Fruit fly (Drosophila melanogaster) whole organism, embryonic: ENCODE data around the gene Lcp65Ag2.

Source experiments
- Adf1 ChIP-seq: fragments of 200-800 bp; sonication (Bioruptor generic); IDR thresholded peaks from 2 replicates; pipeline ENCODE4 v1.3.6; 2022; ENCODE audit warnings: missing biosample characterization, missing genetic modification characterization
- Atf-2 ChIP-seq: fragments of 200-800 bp; sonication (Bioruptor generic); optimal IDR thresholded peaks from 2 replicates; lab custom pipeline; 2016; ENCODE audit warnings: missing biosample characterization, missing genetic modification characterization
- CG11695 ChIP-seq: fragments of 200-800 bp; sonication (Bioruptor generic); IDR thresholded peaks from 3 replicates; pipeline ENCODE4 v1.3.6; 2022; ENCODE audit warnings: missing biosample characterization, missing genetic modification characterization
- CG12942 ChIP-seq: fragments of 200-800 bp; sonication (Bioruptor generic); optimal IDR thresholded peaks from 3 replicates; lab custom pipeline; 2016; ENCODE audit warnings: missing biosample characterization, missing genetic modification characterization
- CG16813 ChIP-seq: fragments of 200-800 bp; sonication (Bioruptor generic); IDR thresholded peaks from 3 replicates; pipeline ENCODE4 v1.3.6; 2022; ENCODE audit warnings: missing biosample characterization, missing genetic modification characterization; ENCODE audit not compliant: partially characterized antibody
- CG16815 ChIP-seq: fragments of 200-800 bp; sonication (Bioruptor generic); optimal IDR thresholded peaks from 3 replicates; lab custom pipeline; 2017; ENCODE audit warnings: missing biosample characterization, mild to moderate bottlenecking, missing genetic modification characterization
- CG1792 ChIP-seq: fragments of 200-800 bp; sonication (Bioruptor generic); optimal IDR thresholded peaks from 2 replicates; lab custom pipeline; 2016; ENCODE audit warnings: missing biosample characterization, missing genetic modification characterization
- CG2199 ChIP-seq: fragments of 200-800 bp; sonication (Bioruptor generic); IDR thresholded peaks from 3 replicates; pipeline ENCODE4 v1.3.6; 2022; ENCODE audit warnings: missing biosample characterization, missing genetic modification characterization
- CG30020 ChIP-seq: fragments of 200-800 bp; optimal IDR thresholded peaks from 2 replicates; lab custom pipeline; 2019; ENCODE audit warnings: missing biosample characterization, mild to moderate bottlenecking, missing genetic modification characterization, moderate library complexity
- CG4424 ChIP-seq: fragments of 200-800 bp; sonication (Bioruptor generic); optimal IDR thresholded peaks from 3 replicates; lab custom pipeline; 2016; ENCODE audit warnings: missing biosample characterization, missing genetic modification characterization
- CG4730 ChIP-seq: fragments of 200-800 bp; sonication (Bioruptor generic); IDR thresholded peaks from 2 replicates; pipeline ENCODE4 v1.3.6; 2022; ENCODE audit warnings: missing biosample characterization, missing genetic modification characterization
- CG6254 ChIP-seq: fragments of 200-800 bp; sonication (Bioruptor generic); optimal IDR thresholded peaks from 3 replicates; lab custom pipeline; 2017; ENCODE audit warnings: mild to moderate bottlenecking, missing biosample characterization, missing genetic modification reagents, missing genetic modification characterization
- CG6654 ChIP-seq: fragments of 200-800 bp; sonication (Bioruptor generic); optimal IDR thresholded peaks from 2 replicates; lab custom pipeline; 2017; ENCODE audit warnings: missing biosample characterization, mild to moderate bottlenecking, missing genetic modification characterization
- CG7357 ChIP-seq: fragments of 200-800 bp; sonication (Bioruptor generic); IDR thresholded peaks from 3 replicates; pipeline ENCODE4 v1.3.6; 2022; ENCODE audit warnings: missing biosample characterization, missing genetic modification characterization
- CG7372 ChIP-seq: fragments of 200-800 bp; sonication (Bioruptor generic); IDR thresholded peaks from 2 replicates; pipeline ENCODE4 v1.3.6; 2022; ENCODE audit warnings: missing biosample characterization, missing genetic modification characterization
- Dek ChIP-seq: fragments of 200-800 bp; sonication (Bioruptor generic); optimal IDR thresholded peaks from 3 replicates; lab custom pipeline; 2019; ENCODE audit warnings: missing biosample characterization, mild to moderate bottlenecking, missing genetic modification characterization, moderate library complexity
- Dfd ChIP-seq, 2 experiments: fragments of >200 bp; optimal IDR thresholded peaks; 2 replicates each; lab custom pipeline; 2017; ENCODE audit warnings: missing biosample characterization in 2 of 2, missing genetic modification characterization in 2 of 2
- Dp ChIP-seq: fragments of 200-800 bp; sonication (Bioruptor generic); optimal IDR thresholded peaks from 2 replicates; lab custom pipeline; 2018; ENCODE audit warnings: missing biosample characterization, mild to moderate bottlenecking, missing genetic modification characterization, moderate library complexity
- Drgx ChIP-seq: fragments of 200-800 bp; sonication (Bioruptor generic); IDR thresholded peaks from 2 replicates; pipeline ENCODE4 v1.3.6; 2022; ENCODE audit warnings: missing biosample characterization, missing genetic modification characterization
- E2f1 ChIP-seq: fragments of 200-800 bp; sonication (Bioruptor generic); IDR thresholded peaks from 2 replicates; pipeline ENCODE4 v1.3.6; 2022; ENCODE audit warnings: missing biosample characterization, missing genetic modification characterization
- Ets65A ChIP-seq: fragments of 200-800 bp; sonication (Bioruptor generic); peaks from one replicate; lab custom pipeline; 2016; ENCODE audit warnings: missing biosample characterization, missing genetic modification characterization
- Fer1 ChIP-seq: fragments of 200-800 bp; sonication (Bioruptor generic); optimal IDR thresholded peaks from 2 replicates; lab custom pipeline; 2017; ENCODE audit warnings: missing biosample characterization, mild to moderate bottlenecking, missing genetic modification characterization
- Fer3 ChIP-seq: fragments of 200-800 bp; sonication (Bioruptor generic); optimal IDR thresholded peaks from 2 replicates; lab custom pipeline; 2018; ENCODE audit warnings: missing biosample characterization, mild to moderate bottlenecking, missing genetic modification characterization, moderate library complexity
- GATAe ChIP-seq: fragments of 200-800 bp; sonication (Bioruptor generic); conservative IDR thresholded peaks from 2 replicates; pipeline ENCODE4 v1.3.6; 2022; ENCODE audit warnings: missing biosample characterization, missing genetic modification characterization
- HLH3B ChIP-seq: fragments of 200-800 bp; sonication (Bioruptor generic); IDR thresholded peaks from 2 replicates; pipeline ENCODE4 v1.3.6; 2022; ENCODE audit warnings: missing biosample characterization, missing genetic modification characterization
- Lim3 ChIP-seq: fragments of 200-800 bp; sonication (Bioruptor generic); IDR thresholded peaks from 2 replicates; pipeline ENCODE4 v1.3.6; 2022; ENCODE audit warnings: missing biosample characterization, missing genetic modification characterization
- Lpt ChIP-seq: fragments of >200 bp; optimal IDR thresholded peaks from 2 replicates; lab custom pipeline; 2018; ENCODE audit warnings: missing biosample characterization, missing genetic modification characterization
- MBD-R2 ChIP-seq: fragments of 200-800 bp; sonication (Bioruptor generic); IDR thresholded peaks from 2 replicates; pipeline ENCODE4 v1.3.6; 2022; ENCODE audit warnings: missing biosample characterization, missing genetic modification characterization
- NfI ChIP-seq: fragments of 200-800 bp; sonication (Bioruptor generic); optimal IDR thresholded peaks from 3 replicates; lab custom pipeline; 2018; ENCODE audit warnings: missing biosample characterization, mild to moderate bottlenecking, missing genetic modification characterization, moderate library complexity
- Opbp ChIP-seq: fragments of 200-800 bp; sonication (Bioruptor generic); IDR thresholded peaks from 3 replicates; pipeline ENCODE4 v1.3.6; 2022; ENCODE audit warnings: missing biosample characterization, missing genetic modification characterization; ENCODE audit not compliant: partially characterized antibody
- Ptx1 ChIP-seq: fragments of 200-800 bp; sonication (Bioruptor generic); IDR thresholded peaks from 2 replicates; pipeline ENCODE4 v1.3.6; 2022; ENCODE audit warnings: missing biosample characterization, missing genetic modification characterization
- Stat92E ChIP-seq, 3 experiments: fragments of >200 bp in 2 of 3; fragments of 200-800 bp in 1 of 3; sonication (Bioruptor generic) in 1 of 3; optimal IDR thresholded peaks; 2 replicates each; lab custom pipeline; 2017 to 2019; ENCODE audit warnings: missing biosample characterization in 3 of 3, missing genetic modification characterization in 3 of 3, mild to moderate bottlenecking in 1 of 3, moderate library complexity in 1 of 3
- Trl ChIP-seq, 3 experiments: fragments of >200 bp in 2 of 3; fragments of 200-800 bp in 1 of 3; sonication (Bioruptor generic) in 1 of 3; optimal IDR thresholded peaks; 2 replicates in 1 of 3; 3 replicates in 2 of 3; lab custom pipeline; 2016 to 2017; ENCODE audit warnings: missing biosample characterization in 1 of 3, missing genetic modification characterization in 1 of 3
- ase ChIP-seq: fragments of 200-800 bp; sonication (Bioruptor generic); IDR thresholded peaks from 3 replicates; pipeline ENCODE4 v1.3.6; 2022; ENCODE audit warnings: missing biosample characterization, missing genetic modification characterization
- bab2 ChIP-seq: fragments of 200-800 bp; sonication (Bioruptor generic); optimal IDR thresholded peaks from 2 replicates; lab custom pipeline; 2016; ENCODE audit warnings: missing biosample characterization, missing genetic modification characterization
- bsh ChIP-seq, 2 experiments: fragments of 200-800 bp; sonication (Bioruptor generic); optimal IDR thresholded peaks; 2 replicates each; lab custom pipeline; 2017 to 2018; ENCODE audit warnings: mild to moderate bottlenecking in 2 of 2, missing biosample characterization in 2 of 2, missing genetic modification characterization in 2 of 2, moderate library complexity in 1 of 2
- caup ChIP-seq: fragments of 200-800 bp; sonication (Bioruptor generic); optimal IDR thresholded peaks from 3 replicates; lab custom pipeline; 2017; ENCODE audit warnings: missing biosample characterization, mild to moderate bottlenecking, missing genetic modification characterization, moderate library complexity; ENCODE audit not compliant: severe bottlenecking
- disco-r ChIP-seq: fragments of 200-800 bp; sonication (Bioruptor generic); optimal IDR thresholded peaks from 2 replicates; lab custom pipeline; 2016; ENCODE audit warnings: missing biosample characterization, missing genetic modification characterization
- dmrt99B ChIP-seq: fragments of 200-800 bp; sonication (Bioruptor generic); optimal IDR thresholded peaks from 2 replicates; lab custom pipeline; 2018; ENCODE audit warnings: missing biosample characterization, mild to moderate bottlenecking, missing genetic modification characterization, moderate library complexity
- en ChIP-seq: fragments of 200-800 bp; sonication (Bioruptor generic); optimal IDR thresholded peaks from 2 replicates; lab custom pipeline; 2016; ENCODE audit warnings: missing biosample characterization, missing genetic modification characterization
- fd102C ChIP-seq: fragments of 200-800 bp; sonication (Bioruptor generic); optimal IDR thresholded peaks from 2 replicates; lab custom pipeline; 2018; ENCODE audit warnings: missing biosample characterization, mild to moderate bottlenecking, missing genetic modification characterization, moderate library complexity
- fd96Cb ChIP-seq: fragments of 200-800 bp; sonication (Bioruptor generic); optimal IDR thresholded peaks from 2 replicates; lab custom pipeline; 2018; ENCODE audit warnings: missing biosample characterization, mild to moderate bottlenecking, missing genetic modification characterization, moderate library complexity
- fru ChIP-seq: fragments of >200 bp; optimal IDR thresholded peaks from 2 replicates; lab custom pipeline; 2017
- fu2 ChIP-seq: fragments of 200-800 bp; sonication (Bioruptor generic); optimal IDR thresholded peaks from 2 replicates; lab custom pipeline; 2016; ENCODE audit warnings: missing biosample characterization, missing genetic modification characterization
- gcm ChIP-seq: fragments of 200-800 bp; sonication (Bioruptor generic); optimal IDR thresholded peaks from 2 replicates; lab custom pipeline; 2019; ENCODE audit warnings: missing biosample characterization, mild to moderate bottlenecking, missing genetic modification characterization, moderate library complexity
- ind ChIP-seq: fragments of 200-800 bp; sonication (Bioruptor generic); optimal IDR thresholded peaks from 3 replicates; lab custom pipeline; 2016; ENCODE audit warnings: missing biosample characterization, missing genetic modification characterization
- sc ChIP-seq, 3 experiments: fragments of >200 bp in 2 of 3; fragments of 200-800 bp in 1 of 3; sonication (Bioruptor generic) in 1 of 3; optimal IDR thresholded peaks; 2 replicates in 2 of 3; 3 replicates in 1 of 3; lab custom pipeline; 2017; ENCODE audit warnings: mild to moderate bottlenecking in 1 of 3, missing biosample characterization in 1 of 3, missing genetic modification characterization in 1 of 3, missing genetic modification reagents in 1 of 3
- schlank ChIP-seq: fragments of 200-800 bp; sonication (Bioruptor generic); optimal IDR thresholded peaks from 2 replicates; lab custom pipeline; 2018; ENCODE audit warnings: missing biosample characterization, mild to moderate bottlenecking, missing genetic modification characterization
- slbo ChIP-seq: fragments of 200-800 bp; sonication (Bioruptor generic); IDR thresholded peaks from 2 replicates; pipeline ENCODE4 v1.3.6; 2022; ENCODE audit warnings: missing biosample characterization, missing genetic modification characterization
- zen ChIP-seq: fragments of 200-800 bp; sonication (Bioruptor generic); optimal IDR thresholded peaks from 3 replicates; lab custom pipeline; 2018; ENCODE audit warnings: missing biosample characterization, mild to moderate bottlenecking, missing genetic modification characterization, moderate library complexity

The Lcp65Ag2 gene

dm6 chr3L:6140771-6141472 lies 7.5 kb upstream of the Lcp65Ag2 start (continued):
- no peak for TF ChIP-seq NfI (GFP tag; lab: Kevin White, UChicago)
- TF ChIP-seq bsh (GFP tag; optimal IDR thresholded peaks at IDR 0.05; lab: Kevin White, UChicago), result no peak
- TF ChIP-seq GATAe (GFP tag; lab: Robert Waterston, UW), result no peak
- no peak for TF ChIP-seq en (GFP tag; lab: Kevin White, UChicago)
- no peak for TF ChIP-seq CG6254 (GFP tag; lab: Kevin White, UChicago)
- TF ChIP-seq Ptx1 (GFP tag; lab: Robert Waterston, UW), result peak; percentile 26; the same call in 1 of the 2 replicates
- TF ChIP-seq fd96Cb (tag; lab: Kevin White, UChicago), result no peak
- no peak for TF ChIP-seq Adf1
- no peak for TF ChIP-seq caup
- no peak for TF ChIP-seq ase
- no peak for TF ChIP-seq Dfd (GFP tag; optimal IDR thresholded peaks at IDR 0.05; lab: Kevin White, UChicago)
- peak; percentile 18 for TF ChIP-seq dmrt99B (tag; lab: Kevin White, UChicago)
- TF ChIP-seq bab2 (GFP tag; lab: Kevin White, UChicago), result no peak
- no peak for TF ChIP-seq CG4424 (GFP tag; lab: Kevin White, UChicago)
- TF ChIP-seq Lpt, result no peak
- TF ChIP-seq fru (lab: Kevin White, UChicago), result no peak
- TF ChIP-seq schlank (tag; lab: Kevin White, UChicago), result no peak
- no peak for TF ChIP-seq CG7372 (GFP tag; lab: Robert Waterston, UW)
- TF ChIP-seq Ets65A, result peak; percentile 7
- no peak for TF ChIP-seq Trl (optimal IDR thresholded peaks at IDR 0.05; lab: Kevin White, UChicago)
- no peak for TF ChIP-seq Trl (GFP tag; optimal IDR thresholded peaks at IDR 0.05; lab: Kevin White, UChicago)
- no peak for TF ChIP-seq Drgx (GFP tag; lab: Robert Waterston, UW)
- no peak for TF ChIP-seq Fer3 (tag; lab: Kevin White, UChicago)
- 0 out of 2 replicates have a peak, but pooled peaks have one; percentile 10 for TF ChIP-seq slbo (GFP tag; lab: Robert Waterston, UW)
- TF ChIP-seq CG6654 (GFP tag; lab: Kevin White, UChicago), result no peak
- TF ChIP-seq CG4730 (GFP tag; lab: Robert Waterston, UW), result no peak
- no peak for TF ChIP-seq CG30020 (tag; lab: Kevin White, UChicago)
- TF ChIP-seq Atf-2 (GFP tag; lab: Kevin White, UChicago), result no peak
- TF ChIP-seq HLH3B, result no peak
- 0 out of 3 replicates have a peak, but pooled peaks have one; percentile 17 for TF ChIP-seq CG11695 (GFP tag; lab: Robert Waterston, UW)
- no peak for TF ChIP-seq CG16815 (GFP tag; lab: Kevin White, UChicago)
- TF ChIP-seq CG12942 (GFP tag; lab: Kevin White, UChicago), result no peak
- TF ChIP-seq MBD-R2 (GFP tag; lab: Robert Waterston, UW), result no peak
- no peak for TF ChIP-seq Dek
- TF ChIP-seq CG2199, result no peak
- TF ChIP-seq E2f1, result no peak
- no peak for TF ChIP-seq fd102C (GFP tag; lab: Kevin White, UChicago)
- TF ChIP-seq fu2 (GFP tag; lab: Kevin White, UChicago), result no peak
- no peak for TF ChIP-seq Lim3 (GFP tag; lab: Robert Waterston, UW)
- TF ChIP-seq zen (tag; lab: Kevin White, UChicago), result no peak
- no peak for TF ChIP-seq gcm (GFP tag; lab: Kevin White, UChicago)
- no peak for TF ChIP-seq Dp (GFP tag; lab: Kevin White, UChicago)
- TF ChIP-seq Fer1, result no peak
- TF ChIP-seq CG16813 (GFP tag; lab: Robert Waterston, UW), result no peak
- TF ChIP-seq ind (GFP tag; lab: Kevin White, UChicago), result no peak
- TF ChIP-seq CG1792 (GFP tag; lab: Kevin White, UChicago), result no peak
- TF ChIP-seq CG7357 (GFP tag; lab: Robert Waterston, UW), result no peak
- no peak for TF ChIP-seq Opbp (GFP tag; lab: Robert Waterston, UW)
- no peak for TF ChIP-seq disco-r (GFP tag; lab: Kevin White, UChicago)
- TF ChIP-seq Stat92E (GFP tag; optimal IDR thresholded peaks at IDR 0.05; lab: Kevin White, UChicago), result no peak
- no peak for TF ChIP-seq sc (optimal IDR thresholded peaks at IDR 0.05; lab: Kevin White, UChicago)
- no peak for TF ChIP-seq sc (GFP tag; optimal IDR thresholded peaks at IDR 0.05; lab: Kevin White, UChicago)
